Fruit fly (Drosophila melanogaster) whole organism, adult: ENCODE data around the gene slo.

Experiments
- CG12768 ChIP-seq: fragments of 200-800 bp; sonication (Bioruptor generic); optimal IDR thresholded peaks from 2 replicates; lab custom pipeline; 2017; ENCODE audit warnings: missing biosample characterization, missing genetic modification characterization, mild to moderate bottlenecking, moderate library complexity, missing genetic modification reagents
- CG14711 ChIP-seq: fragments of 200-800 bp; sonication (Bioruptor generic); optimal IDR thresholded peaks from 2 replicates; lab custom pipeline; 2018; ENCODE audit warnings: missing biosample characterization, mild to moderate bottlenecking, missing genetic modification characterization, moderate library complexity
- CG33017 ChIP-seq: fragments of 200-800 bp; sonication (Bioruptor generic); optimal IDR thresholded peaks from 2 replicates; lab custom pipeline; 2018; ENCODE audit warnings: missing biosample characterization, mild to moderate bottlenecking, missing genetic modification characterization, moderate library complexity
- CG5204 ChIP-seq: fragments of 200-800 bp; sonication (Bioruptor generic); optimal IDR thresholded peaks from 2 replicates; lab custom pipeline; 2016; ENCODE audit warnings: missing biosample characterization, missing genetic modification characterization
- CG7045 ChIP-seq: fragments of 200-800 bp; sonication (Bioruptor generic); optimal IDR thresholded peaks from 2 replicates; lab custom pipeline; 2017; ENCODE audit warnings: missing biosample characterization, mild to moderate bottlenecking, missing genetic modification characterization
- CG7101 ChIP-seq: fragments of 200-800 bp; sonication (Bioruptor generic); optimal IDR thresholded peaks from 2 replicates; lab custom pipeline; 2018; ENCODE audit warnings: missing biosample characterization, mild to moderate bottlenecking, missing genetic modification characterization, moderate library complexity
- Clk ChIP-seq: fragments of 200-800 bp; sonication (Bioruptor generic); optimal IDR thresholded peaks from 2 replicates; lab custom pipeline; 2017; ENCODE audit warnings: missing biosample characterization, missing genetic modification characterization
- Hr96 ChIP-seq: fragments of 200-800 bp; sonication (Bioruptor generic); optimal IDR thresholded peaks from 2 replicates; lab custom pipeline; 2016; ENCODE audit warnings: missing biosample characterization, missing genetic modification characterization
- Mnt ChIP-seq: fragments of 200-800 bp; sonication (Bioruptor generic); optimal IDR thresholded peaks from 2 replicates; lab custom pipeline; 2016; ENCODE audit warnings: missing biosample characterization, mild to moderate bottlenecking, missing genetic modification characterization
- kay ChIP-seq: fragments of 200-800 bp; sonication (Bioruptor generic); peaks from one replicate; lab custom pipeline; 2016; ENCODE audit warnings: missing biosample characterization, missing genetic modification characterization, borderline replicate concordance
- tj ChIP-seq: fragments of 200-800 bp; sonication (Bioruptor generic); optimal IDR thresholded peaks from 3 replicates; lab custom pipeline; 2017; ENCODE audit warnings: missing biosample characterization, mild to moderate bottlenecking, missing genetic modification characterization, moderate library complexity
- toe ChIP-seq: fragments of 200-800 bp; sonication (Bioruptor generic); optimal IDR thresholded peaks from 2 replicates; lab custom pipeline; 2016; ENCODE audit warnings: missing biosample characterization, missing genetic modification characterization

DNA sequence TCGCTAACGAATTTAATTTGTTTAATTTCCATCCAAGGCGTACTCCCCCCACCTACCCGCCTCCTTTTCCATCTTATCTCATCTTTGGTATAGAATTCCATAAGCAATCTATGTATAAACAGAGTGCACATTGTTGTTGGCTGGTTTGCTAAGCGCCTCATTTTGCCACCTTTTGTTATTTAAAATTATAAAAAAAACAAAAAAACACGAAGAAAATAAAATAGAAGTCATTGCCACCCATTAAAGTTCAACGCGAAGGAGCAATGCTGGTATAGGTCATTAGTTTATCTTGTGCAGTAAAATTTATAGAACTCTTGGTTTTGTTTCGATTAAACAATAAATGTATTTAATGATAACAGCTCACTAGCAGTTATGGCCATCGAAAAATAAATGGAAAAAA lies 28.0 kb upstream of the slo start:
- no peak for TF ChIP-seq CG12768 (GFP tag; lab: Kevin White, UChicago)
- no peak for TF ChIP-seq Clk (GFP tag; lab: Kevin White, UChicago)
- TF ChIP-seq CG7045 (GFP tag; lab: Kevin White, UChicago) = no peak
- TF ChIP-seq CG14711 (tag; lab: Kevin White, UChicago) = no peak
- peak; percentile 73 for TF ChIP-seq kay (GFP tag; lab: Kevin White, UChicago)
- no peak for TF ChIP-seq Mnt (GFP tag; lab: Kevin White, UChicago)
- TF ChIP-seq CG7101 (tag; lab: Kevin White, UChicago) = no peak
- TF ChIP-seq Hr96 (GFP tag; lab: Kevin White, UChicago) = no peak
- TF ChIP-seq CG33017 = no peak
- TF ChIP-seq tj (GFP tag; lab: Kevin White, UChicago) = no peak
- TF ChIP-seq CG5204 (GFP tag; lab: Kevin White, UChicago) = no peak
- no peak for TF ChIP-seq toe (GFP tag; lab: Kevin White, UChicago)
